Worm (Caenorhabditis elegans) whole organism, L1 larva: ENCODE data around the gene srh-243.

Experiments used
- C34B4.2 ChIP-seq: sonication (generic microtip); optimal IDR thresholded peaks from 2 replicates; lab custom pipeline; 2017; ENCODE audit warnings: mild to moderate bottlenecking, missing genetic modification characterization, missing compliant biosample characterization
- F16B12.6 ChIP-seq: fragments of 150-350 bp; optimal IDR thresholded peaks from 2 replicates; lab custom pipeline; 2014; ENCODE audit warnings: missing biosample characterization, missing genetic modification characterization
- alr-1 ChIP-seq: fragments of 200-800 bp; sonication (Bioruptor generic); optimal IDR thresholded peaks from 2 replicates; lab custom pipeline; 2018; ENCODE audit warnings: borderline replicate concordance, mild to moderate bottlenecking, missing genetic modification characterization, missing compliant biosample characterization
- ces-1 ChIP-seq: fragments of 150-350 bp; optimal IDR thresholded peaks from 2 replicates; lab custom pipeline; 2014; ENCODE audit warnings: missing biosample characterization, missing genetic modification reagents, missing genetic modification characterization
- dpl-1 ChIP-seq, 3 experiments: fragments of 150-350 bp in 2 of 3; sonication (generic microtip) in 1 of 3; optimal IDR thresholded peaks; 2 replicates each; lab custom pipeline; 2014 to 2017; ENCODE audit warnings: missing biosample characterization in 3 of 3, missing genetic modification characterization in 3 of 3, missing genetic modification reagents in 3 of 3
- efl-1 ChIP-seq, 4 experiments: fragments of 150-350 bp; optimal IDR thresholded peaks in 3 of 4; peaks in 1 of 4; 1 replicate in 1 of 4; 2 replicates in 3 of 4; lab custom pipeline; 2014; ENCODE audit warnings: missing biosample characterization in 2 of 4, missing genetic modification characterization in 2 of 4, missing genetic modification reagents in 2 of 4
- efl-3 ChIP-seq: fragments of 200-800 bp; sonication (Bioruptor generic); optimal IDR thresholded peaks from 2 replicates; lab custom pipeline; 2018; ENCODE audit warnings: mild to moderate bottlenecking, missing genetic modification characterization, missing compliant biosample characterization
- egl-13 ChIP-seq: sonication (generic microtip); optimal IDR thresholded peaks from 2 replicates; lab custom pipeline; 2016; ENCODE audit warnings: missing genotype, missing genetic modification reagents, missing genetic modification characterization, missing compliant biosample characterization
- egl-27 ChIP-seq, 2 experiments: fragments of 150-350 bp in 1 of 2; sonication (generic microtip); optimal IDR thresholded peaks; 3 replicates each; lab custom pipeline; 2017 to 2018; ENCODE audit warnings: missing biosample characterization in 2 of 2, missing genetic modification characterization in 2 of 2, missing genetic modification reagents in 2 of 2
- elt-2 ChIP-seq: sonication (generic microtip); optimal IDR thresholded peaks from 2 replicates; lab custom pipeline; 2016; ENCODE audit warnings: missing genetic modification characterization, mild to moderate bottlenecking, inconsistent platforms, missing compliant biosample characterization, missing genetic modification reagents
- grh-1 ChIP-seq: fragments of 200-800 bp; sonication (Bioruptor generic); IDR thresholded peaks from 2 replicates; pipeline ENCODE4 v1.3.6; 2022; ENCODE audit warnings: missing genetic modification reagents, missing genetic modification characterization, missing compliant biosample characterization
- hlh-17 ChIP-seq: fragments of 200-800 bp; sonication (Bioruptor generic); optimal IDR thresholded peaks from 2 replicates; lab custom pipeline; 2018; ENCODE audit warnings: missing genetic modification characterization, mild to moderate bottlenecking, missing compliant biosample characterization, moderate library complexity, borderline replicate concordance
- hlh-4 ChIP-seq: sonication (generic microtip); optimal IDR thresholded peaks from 2 replicates; lab custom pipeline; 2016; ENCODE audit warnings: mild to moderate bottlenecking, missing genetic modification characterization, missing compliant biosample characterization
- jun-1 ChIP-seq: fragments of 150-350 bp; optimal IDR thresholded peaks from 2 replicates; lab custom pipeline; 2014; ENCODE audit warnings: missing biosample characterization, missing genetic modification reagents, missing genetic modification characterization
- lin-14 ChIP-seq: fragments of 200-800 bp; sonication (Bioruptor generic); optimal IDR thresholded peaks from 2 replicates; lab custom pipeline; 2018; ENCODE audit warnings: mild to moderate bottlenecking, missing genetic modification characterization, moderate library complexity, missing compliant biosample characterization
- lin-15B ChIP-seq: fragments of 150-350 bp; sonication (generic microtip); optimal IDR thresholded peaks from 3 replicates; lab custom pipeline; 2014; ENCODE audit warnings: missing biosample characterization, missing genetic modification characterization
- lin-35 ChIP-seq, 2 experiments: fragments of 150-350 bp; optimal IDR thresholded peaks; 2 replicates each; lab custom pipeline; 2014; ENCODE audit warnings: missing biosample characterization in 2 of 2, missing genetic modification characterization in 2 of 2, missing genetic modification reagents in 2 of 2
- lin-39 ChIP-seq: fragments of 150-350 bp; optimal IDR thresholded peaks from 2 replicates; lab custom pipeline; 2014; ENCODE audit warnings: missing biosample characterization, missing genetic modification reagents, missing genetic modification characterization
- lsy-2 ChIP-seq, 2 experiments: fragments of 150-350 bp; optimal IDR thresholded peaks; 2 replicates each; lab custom pipeline; 2014; ENCODE audit warnings: missing biosample characterization in 2 of 2, missing genetic modification characterization in 2 of 2
- mef-2 ChIP-seq: fragments of 150-350 bp; optimal IDR thresholded peaks from 2 replicates; lab custom pipeline; 2014; ENCODE audit warnings: missing biosample characterization, missing genetic modification characterization
- nhr-11 ChIP-seq: fragments of 150-350 bp; optimal IDR thresholded peaks from 2 replicates; lab custom pipeline; 2014; ENCODE audit warnings: missing biosample characterization, missing genetic modification characterization
- nhr-20 ChIP-seq: sonication (generic microtip); optimal IDR thresholded peaks from 2 replicates; lab custom pipeline; 2016; ENCODE audit warnings: mild to moderate bottlenecking, missing genetic modification characterization, missing compliant biosample characterization
- nhr-237 ChIP-seq: fragments of 150-350 bp; optimal IDR thresholded peaks from 2 replicates; lab custom pipeline; 2014; ENCODE audit warnings: missing biosample characterization, missing genetic modification characterization
- nhr-71 ChIP-seq: sonication (generic microtip); optimal IDR thresholded peaks from 2 replicates; lab custom pipeline; 2016; ENCODE audit warnings: mild to moderate bottlenecking, missing genetic modification characterization, moderate library complexity, missing compliant biosample characterization
- nhr-76 ChIP-seq: sonication (generic microtip); optimal IDR thresholded peaks from 2 replicates; lab custom pipeline; 2017; ENCODE audit warnings: missing biosample characterization, missing genetic modification characterization
- sup-37 ChIP-seq: fragments of 200-800 bp; sonication (Bioruptor generic); optimal IDR thresholded peaks from 2 replicates; lab custom pipeline; 2018; ENCODE audit warnings: mild to moderate bottlenecking, missing genetic modification characterization, missing compliant biosample characterization
- tbx-2 ChIP-seq: sonication (generic microtip); optimal IDR thresholded peaks from 2 replicates; lab custom pipeline; 2016; ENCODE audit warnings: missing genetic modification characterization, missing compliant biosample characterization
- zag-1 ChIP-seq: fragments of 150-350 bp; optimal IDR thresholded peaks from 2 replicates; lab custom pipeline; 2014; ENCODE audit warnings: missing biosample characterization, missing genetic modification characterization
- zip-4 ChIP-seq: fragments of 200-800 bp; sonication (Bioruptor generic); optimal IDR thresholded peaks from 2 replicates; lab custom pipeline; 2018; ENCODE audit warnings: mild to moderate bottlenecking, missing genetic modification characterization, moderate library complexity, missing compliant biosample characterization
- ztf-11 ChIP-seq, 2 experiments: sonication (generic microtip); optimal IDR thresholded peaks; 2 replicates each; lab custom pipeline; 2016 to 2017; ENCODE audit warnings: missing genetic modification characterization in 2 of 2, missing biosample characterization in 1 of 2, missing compliant biosample characterization in 1 of 2

Gene srh-243

DNA sequence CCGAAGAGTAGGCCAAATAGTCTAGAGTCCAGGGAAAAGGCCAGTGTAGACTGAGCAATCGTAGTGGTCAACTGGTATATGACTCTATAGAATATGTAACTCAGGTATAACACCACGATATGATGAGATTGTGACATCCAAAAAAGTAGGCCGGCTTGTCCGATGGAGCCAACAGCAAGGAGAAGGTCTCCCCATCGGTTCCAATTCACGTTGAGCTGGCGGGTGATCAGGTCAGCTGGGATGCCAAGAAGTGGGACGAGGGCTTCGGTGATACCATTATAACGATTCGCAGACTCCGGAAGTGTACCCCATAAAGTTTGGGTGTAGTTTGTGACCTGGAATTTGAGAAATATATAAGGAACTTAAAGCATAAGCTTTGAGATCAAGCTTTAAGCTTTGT, 2.7 kb downstream of the srh-243 start:
- TF ChIP-seq ztf-11 (tag; optimal IDR thresholded peaks at IDR 0.05; lab: Kevin White, UChicago) (no peak), lin-39 (tag; lab: Kevin White, UChicago) (no peak), nhr-11 (tag; lab: Kevin White, UChicago) (no peak), zip-4 (no peak), efl-1 (optimal IDR thresholded peaks at IDR 0.05; lab: Kevin White, UChicago) (no peak), efl-1 (GFP tag; optimal IDR thresholded peaks at IDR 0.05 in 1 of 2; lab: Kevin White, UChicago) (no peak), nhr-20 (tag; lab: Kevin White, UChicago) (no peak), lin-14 (GFP tag; lab: Kevin White, UChicago) (no peak)

DNA sequence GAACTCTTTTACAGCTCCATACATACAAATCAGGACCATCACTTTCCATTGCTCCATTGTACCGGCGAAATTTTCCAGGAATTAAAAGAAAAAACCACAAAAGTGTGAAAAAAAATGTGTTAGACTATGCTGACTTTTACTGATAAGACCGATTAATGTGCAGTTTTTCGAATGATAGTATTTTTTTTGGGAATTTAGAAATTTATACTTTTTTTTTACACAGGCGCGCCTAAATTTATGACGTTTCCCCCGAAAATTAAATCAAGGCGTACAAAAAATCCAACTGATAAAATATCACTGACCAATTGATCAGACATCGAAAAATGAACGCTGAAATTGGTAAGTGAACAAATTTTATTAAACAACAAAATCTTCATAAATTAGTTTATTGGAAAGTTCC, 5.2 kb downstream of the srh-243 start, which contains the start of gene folt-2:
Gene folt-2, minus strand, starts transcription at position 179 of the 400 bp plus-strand sequence.
- no peak for TF ChIP-seq mef-2 (tag; lab: Kevin White, UChicago)
- peak; percentile 10 for TF ChIP-seq nhr-71 (tag; lab: Kevin White, UChicago)
- no peak for TF ChIP-seq nhr-237 (tag; lab: Kevin White, UChicago)
- TF ChIP-seq nhr-76 (tag; lab: Kevin White, UChicago): no peak
- peak; percentile 50 for TF ChIP-seq elt-2 (tag; lab: Kevin White, UChicago)
- TF ChIP-seq jun-1 (tag; lab: Kevin White, UChicago): no peak
- no peak for TF ChIP-seq efl-1 (optimal IDR thresholded peaks at IDR 0.05; lab: Kevin White, UChicago)
- peak in 1 of 2 experiments; percentile 22 for TF ChIP-seq efl-1 (GFP tag; optimal IDR thresholded peaks at IDR 0.05 in 1 of 2; lab: Kevin White, UChicago)
- TF ChIP-seq tbx-2 (tag; lab: Kevin White, UChicago): no peak
- TF ChIP-seq zag-1 (tag; lab: Kevin White, UChicago): no peak

DNA sequence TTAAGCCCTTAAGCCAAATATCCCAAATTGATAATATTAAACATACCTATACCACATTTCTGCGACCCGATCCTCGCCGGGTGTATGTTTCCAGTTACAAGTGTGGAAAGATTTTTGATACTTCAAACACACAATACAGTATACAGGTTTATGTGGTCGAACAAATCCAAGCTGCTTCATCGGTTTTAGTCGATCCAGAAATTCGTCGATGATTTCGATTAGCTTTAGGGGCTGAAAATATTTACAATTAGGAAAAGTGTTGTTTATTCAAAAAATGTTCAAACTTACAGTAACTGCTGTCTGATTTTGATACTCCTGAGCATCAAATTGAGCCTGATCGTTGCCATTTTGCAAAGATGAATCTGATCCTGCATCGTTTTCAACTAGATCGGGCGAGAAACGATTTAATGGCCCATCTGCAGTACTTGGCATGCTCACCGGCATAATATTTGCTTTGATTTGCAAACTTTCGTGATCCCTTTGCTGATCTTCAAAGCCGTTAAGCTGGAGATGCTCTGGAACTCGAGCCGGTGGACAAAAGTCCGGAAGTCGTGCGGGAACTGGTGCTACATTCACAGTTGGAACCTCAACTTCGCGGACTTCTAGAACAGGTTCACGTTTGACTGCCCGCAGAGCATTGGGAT, 6.1 kb downstream of the srh-243 start:
- no peak for TF ChIP-seq egl-13 (tag; lab: Kevin White, UChicago)
- no peak for TF ChIP-seq C34B4.2 (tag; lab: Kevin White, UChicago)
- TF ChIP-seq ces-1 (GFP tag; lab: Kevin White, UChicago): no peak
- no peak for TF ChIP-seq efl-1 (optimal IDR thresholded peaks at IDR 0.05; lab: Kevin White, UChicago)
- peak in 1 of 2 experiments; percentile 15 for TF ChIP-seq efl-1 (GFP tag; optimal IDR thresholded peaks at IDR 0.05 in 1 of 2; lab: Kevin White, UChicago)
- TF ChIP-seq hlh-17 (GFP tag; lab: Kevin White, UChicago): no peak
- no peak for TF ChIP-seq F16B12.6 (tag; lab: Kevin White, UChicago)
- no peak for TF ChIP-seq alr-1 (tag; lab: Kevin White, UChicago)
- no peak for TF ChIP-seq hlh-4 (tag; lab: Kevin White, UChicago)

DNA sequence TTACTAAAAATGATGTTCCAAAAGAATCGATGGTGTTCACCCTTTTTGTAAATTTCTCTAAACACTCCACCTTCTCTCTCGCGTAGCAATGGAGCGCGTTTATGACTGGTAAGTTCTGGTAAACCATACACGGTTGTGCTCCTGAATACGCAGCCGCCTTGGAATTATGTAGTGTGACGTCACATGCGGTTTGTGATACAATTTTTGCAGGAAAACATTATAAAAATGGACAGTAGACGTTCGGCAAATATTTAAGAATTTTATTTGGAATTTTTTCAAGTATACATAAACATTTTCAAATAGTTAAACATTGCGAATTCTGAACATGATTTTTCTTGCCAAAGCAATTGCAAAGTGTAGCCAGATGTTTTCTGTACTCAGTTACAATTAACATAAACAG, 7.3 kb downstream of the srh-243 start, which contains the start of gene F37B4.10:
Gene F37B4.10, minus strand, starts transcription at position 101 of the 400 bp plus-strand sequence.
- TF ChIP-seq lin-15B (tag; lab: Kevin White, UChicago): no peak
- TF ChIP-seq egl-27 (tag; optimal IDR thresholded peaks at IDR 0.05; lab: Kevin White, UChicago): no peak
- peak in 1 of 3 experiments; percentile 11 for TF ChIP-seq dpl-1 (GFP tag; optimal IDR thresholded peaks at IDR 0.05; lab: Kevin White, UChicago)
- TF ChIP-seq ztf-11 (tag; optimal IDR thresholded peaks at IDR 0.05; lab: Kevin White, UChicago): no peak
- TF ChIP-seq efl-1 (optimal IDR thresholded peaks at IDR 0.05; lab: Kevin White, UChicago): peak; percentile 8 to 18
- no peak for TF ChIP-seq efl-1 (GFP tag; optimal IDR thresholded peaks at IDR 0.05 in 1 of 2; lab: Kevin White, UChicago)
- no peak for TF ChIP-seq nhr-71 (tag; lab: Kevin White, UChicago)
- TF ChIP-seq F16B12.6 (tag; lab: Kevin White, UChicago): no peak
- TF ChIP-seq lsy-2 (tag; optimal IDR thresholded peaks at IDR 0.05; lab: Kevin White, UChicago): peak in 1 of 2 experiments; percentile 11
- peak; percentile 15 to 22 for TF ChIP-seq lin-35 (GFP tag; optimal IDR thresholded peaks at IDR 0.05; lab: Kevin White, UChicago)
- TF ChIP-seq efl-3: no peak
- TF ChIP-seq grh-1: no peak
- TF ChIP-seq sup-37 (GFP tag; lab: Kevin White, UChicago): no peak
- TF ChIP-seq, all 84 proteins: peak for 4
